Worm (Caenorhabditis elegans) whole organism, late embryonic: ENCODE results near the gene vit-2.

ENCODE experiments used
- Y22D7AL.16 ChIP-seq: sonication (generic microtip); optimal IDR thresholded peaks from 2 replicates; lab custom pipeline; 2016; ENCODE audit warnings: missing genetic modification characterization, missing compliant biosample characterization
- ceh-18 ChIP-seq: sonication (generic microtip); optimal IDR thresholded peaks from 2 replicates; lab custom pipeline; 2016; ENCODE audit warnings: missing genetic modification characterization, missing compliant biosample characterization
- ceh-24 ChIP-seq: sonication (generic microtip); optimal IDR thresholded peaks from 2 replicates; lab custom pipeline; 2016; ENCODE audit warnings: mild to moderate bottlenecking, missing genetic modification characterization, missing compliant biosample characterization
- elt-4 ChIP-seq: sonication (generic microtip); optimal IDR thresholded peaks from 2 replicates; lab custom pipeline; 2016; ENCODE audit warnings: missing genetic modification characterization, missing compliant biosample characterization
- fkh-10 ChIP-seq: fragments of 150-350 bp; optimal IDR thresholded peaks from 2 replicates; lab custom pipeline; 2014; ENCODE audit warnings: missing biosample characterization, missing genetic modification reagents, missing genetic modification characterization
- gmeb-2 ChIP-seq: sonication (generic microtip); optimal IDR thresholded peaks from 2 replicates; lab custom pipeline; 2016; ENCODE audit warnings: missing genetic modification characterization, inconsistent platforms, missing compliant biosample characterization
- lin-11 ChIP-seq: fragments of 200-800 bp; sonication (Bioruptor generic); optimal IDR thresholded peaks from 2 replicates; lab custom pipeline; 2018; ENCODE audit warnings: mild to moderate bottlenecking, missing genetic modification characterization, missing compliant biosample characterization
- npax-4 ChIP-seq: sonication (generic microtip); optimal IDR thresholded peaks from 2 replicates; lab custom pipeline; 2016; ENCODE audit warnings: missing genetic modification characterization, missing compliant biosample characterization
- pag-3 ChIP-seq: sonication (generic microtip); optimal IDR thresholded peaks from 2 replicates; lab custom pipeline; 2016; ENCODE audit warnings: missing compliant biosample characterization, missing genetic modification characterization, borderline replicate concordance
- pqm-1 ChIP-seq: sonication (generic microtip); optimal IDR thresholded peaks from 2 replicates; lab custom pipeline; 2016; ENCODE audit warnings: missing genetic modification characterization, missing compliant biosample characterization
- rnt-1 ChIP-seq: sonication (generic microtip); optimal IDR thresholded peaks from 2 replicates; lab custom pipeline; 2016; ENCODE audit warnings: missing genetic modification characterization, missing compliant biosample characterization

DNA sequence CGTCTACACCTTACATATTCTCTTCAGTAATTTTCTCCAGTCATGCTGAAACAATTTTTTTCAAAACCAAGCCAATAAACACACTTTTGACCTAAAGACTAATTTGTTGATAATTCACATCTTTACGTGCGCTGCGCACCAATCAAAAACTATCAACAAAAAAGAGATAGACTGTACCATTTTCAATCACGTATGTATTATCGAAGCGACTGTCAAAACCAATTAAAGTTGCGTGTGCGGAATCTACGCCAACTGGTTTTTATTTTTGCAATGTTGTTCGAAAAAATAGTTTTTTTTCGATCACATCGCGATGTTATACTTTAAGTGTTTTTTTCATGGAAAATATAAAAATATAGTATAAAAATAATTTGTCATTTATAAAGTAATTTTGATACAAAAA is 21.5 kb upstream of the vit-2 start:
- no peak for TF ChIP-seq fkh-10 (GFP tag; lab: Kevin White, UChicago)
- TF ChIP-seq gmeb-2 (tag; lab: Kevin White, UChicago), result no peak
- no peak for TF ChIP-seq npax-4 (tag; lab: Kevin White, UChicago)
- no peak for TF ChIP-seq lin-11 (tag; lab: Kevin White, UChicago)
- no peak for TF ChIP-seq pag-3 (tag; lab: Kevin White, UChicago)
- TF ChIP-seq elt-4 (tag; lab: Kevin White, UChicago), result no peak
- no peak for TF ChIP-seq pqm-1 (tag; lab: Kevin White, UChicago)
- no peak for TF ChIP-seq Y22D7AL.16
- TF ChIP-seq ceh-24 (tag; lab: Kevin White, UChicago), result no peak
- no peak for TF ChIP-seq rnt-1
- TF ChIP-seq ceh-18 (tag; lab: Kevin White, UChicago), result no peak
